Worm (Caenorhabditis elegans) whole organism, L2 larva: ENCODE measurements around the gene C05B5.16.

Experiments used
- F13H6.1 ChIP-seq: sonication (generic microtip); optimal IDR thresholded peaks from 2 replicates; lab custom pipeline; 2016; ENCODE audit warnings: missing genetic modification characterization, missing compliant biosample characterization
- ceh-16 ChIP-seq: fragments of 150-350 bp; optimal IDR thresholded peaks from 2 replicates; lab custom pipeline; 2014; ENCODE audit warnings: missing biosample characterization, missing genetic modification characterization
- elt-1 ChIP-seq: fragments of 150-350 bp; optimal IDR thresholded peaks from 2 replicates; lab custom pipeline; 2014; ENCODE audit warnings: missing biosample characterization, missing genetic modification characterization
- lin-39 ChIP-seq: fragments of 150-350 bp; optimal IDR thresholded peaks from 2 replicates; lab custom pipeline; 2014; ENCODE audit warnings: missing biosample characterization, missing genetic modification reagents, missing genetic modification characterization
- unc-62 ChIP-seq: fragments of 150-350 bp; optimal IDR thresholded peaks from 2 replicates; lab custom pipeline; 2014; ENCODE audit warnings: missing biosample characterization, missing genetic modification reagents, missing genetic modification characterization

DNA sequence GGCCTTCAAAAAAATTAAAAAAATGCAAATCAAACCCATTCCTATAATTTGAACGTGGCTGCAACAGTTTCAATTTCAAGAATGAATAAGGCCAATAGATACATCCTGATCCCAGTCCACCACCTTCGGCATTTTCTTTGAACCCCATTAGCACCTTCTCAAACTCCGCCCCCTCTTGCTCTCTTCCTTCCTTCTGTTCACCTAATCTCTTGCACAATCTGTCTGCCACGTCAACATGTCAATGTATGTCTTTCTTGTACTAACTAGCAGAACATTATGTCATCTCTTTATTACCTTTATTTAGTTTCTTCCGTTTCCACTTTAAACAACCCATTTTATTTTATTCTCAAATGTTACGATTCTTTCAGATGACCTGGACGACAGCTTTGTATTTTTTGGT lies 18.7 kb upstream of the C05B5.16 start, which contains the start of gene C05B5.4:
- TF ChIP-seq ceh-16 (tag; lab: Kevin White, UChicago) (no peak), lin-39 (tag; lab: Kevin White, UChicago) (no peak), unc-62 (GFP tag; lab: Kevin White, UChicago) (no peak), elt-1 (tag; lab: Kevin White, UChicago) (no peak), F13H6.1 (tag; lab: Kevin White, UChicago) (no peak)
